Worm (Caenorhabditis elegans) whole organism, midembryonic: Measurements from ENCODE around the gene ZC204.6.
"Not testable (repeated sequence)": the region's sequence is repeated elsewhere in the genome, so short reads cannot be mapped to it uniquely, and the experiment has no call there.

Source experiments
- T22C8.4 ChIP-seq: fragments of 200-800 bp; sonication (Bioruptor generic); IDR thresholded peaks from 2 replicates; pipeline ENCODE4 v1.3.6; 2022; ENCODE audit warnings: missing genetic modification characterization, missing compliant biosample characterization
- cog-1 ChIP-seq: sonication (generic microtip); optimal IDR thresholded peaks from 2 replicates; lab custom pipeline; 2016; ENCODE audit warnings: missing genetic modification characterization, missing compliant biosample characterization
- flt-1 ChIP-seq: fragments of 200-800 bp; sonication (Bioruptor generic); IDR thresholded peaks from 2 replicates; pipeline ENCODE4 v1.3.6; 2022; ENCODE audit warnings: missing genetic modification characterization, missing compliant biosample characterization
- klf-2 ChIP-seq: fragments of 200-800 bp; sonication (Bioruptor generic); conservative IDR thresholded peaks from 2 replicates; pipeline ENCODE4 v1.3.6; 2022; ENCODE audit warnings: missing genetic modification reagents, missing genetic modification characterization, missing compliant biosample characterization
- med-1 ChIP-seq: sonication (generic microtip); optimal IDR thresholded peaks from 2 replicates; lab custom pipeline; 2017; ENCODE audit warnings: missing genetic modification characterization, mild to moderate bottlenecking, missing compliant biosample characterization, antibody characterized with exemption, missing genetic modification reagents; ENCODE audit not compliant: insufficient read depth
- ref-1 ChIP-seq: fragments of 200-800 bp; sonication (Bioruptor generic); conservative IDR thresholded peaks from 2 replicates; pipeline ENCODE4 v1.3.6; 2022; ENCODE audit warnings: missing genetic modification reagents, missing genetic modification characterization, missing compliant biosample characterization
- tab-1 ChIP-seq: fragments of 200-800 bp; sonication (Bioruptor generic); IDR thresholded peaks from 2 replicates; pipeline ENCODE4 v1.3.6; 2022; ENCODE audit warnings: missing genetic modification characterization, missing compliant biosample characterization
- ztf-23 ChIP-seq: fragments of 200-800 bp; sonication (Bioruptor generic); IDR thresholded peaks from 2 replicates; pipeline ENCODE4 v1.3.6; 2022; ENCODE audit warnings: missing genetic modification reagents, missing genetic modification characterization, missing compliant biosample characterization
- ztf-29 ChIP-seq: fragments of 200-800 bp; sonication (Bioruptor generic); IDR thresholded peaks from 2 replicates; pipeline ENCODE4 v1.3.6; 2022; ENCODE audit warnings: missing genetic modification reagents, missing genetic modification characterization, missing compliant biosample characterization

The ZC204.6 gene

ce11 chrII:1632216-1632615, 12.4 kb downstream of the ZC204.6 start, which contains the start of gene C08E3.13:
C08E3.13 (minus strand) TSS chrII:1632316.
- TF ChIP-seq T22C8.4 (GFP tag; lab: Robert Waterston, UW); ztf-29 (GFP tag; lab: Robert Waterston, UW); cog-1 (tag; lab: Kevin White, UChicago): not testable (repeated sequence)

- not testable (repeated sequence) for TF ChIP-seq ztf-29, ztf-23, tab-1 (GFP tag; lab: Robert Waterston, UW)
These were observed 16.8 kb downstream of the ZC204.6 start, which contains the start of gene C08E3.15 for ce11 chrII:1627783-1628182. C08E3.15 (minus strand) TSS chrII:1627883.

DNA sequence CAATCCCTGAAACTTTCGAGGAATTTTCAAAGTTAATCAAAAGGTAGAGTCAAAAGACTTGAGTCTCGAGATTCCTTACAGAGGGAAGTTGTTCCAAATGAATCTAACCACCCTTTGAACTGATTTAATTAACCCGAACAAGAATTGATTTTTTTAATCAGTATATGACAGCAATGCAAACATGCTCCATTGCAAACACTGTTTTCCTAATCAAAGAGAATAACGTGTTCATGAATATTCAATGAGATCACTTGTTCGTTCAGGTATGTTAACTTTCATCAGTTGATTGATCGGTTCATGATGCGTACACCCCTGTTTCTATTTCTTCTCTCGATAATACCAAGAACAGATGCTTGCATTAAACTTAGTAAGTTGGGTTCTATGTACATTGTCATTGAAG, 19.0 kb downstream of the ZC204.6 start, which contains the start of gene C08E3.14:
Gene C08E3.14, plus strand, starts transcription at position 301 of the 400 bp plus-strand sequence.
- no peak for TF ChIP-seq flt-1
- TF ChIP-seq med-1 (GFP tag; lab: Kevin White, UChicago) = no peak
- no peak for TF ChIP-seq ztf-29 (GFP tag; lab: Robert Waterston, UW)
- TF ChIP-seq ztf-23 (GFP tag; lab: Robert Waterston, UW) = no peak
- no peak for TF ChIP-seq T22C8.4 (GFP tag; lab: Robert Waterston, UW)
- TF ChIP-seq cog-1 (tag; lab: Kevin White, UChicago) = no peak
- TF ChIP-seq tab-1 (GFP tag; lab: Robert Waterston, UW) = no peak
- TF ChIP-seq klf-2 = no peak
- TF ChIP-seq ref-1 (GFP tag; lab: Robert Waterston, UW) = no peak

- TF ChIP-seq klf-2 = no peak
- TF ChIP-seq ref-1 (GFP tag; lab: Robert Waterston, UW) = no peak
- no peak for TF ChIP-seq T22C8.4 (GFP tag; lab: Robert Waterston, UW)
- TF ChIP-seq ztf-29 (GFP tag; lab: Robert Waterston, UW) = no peak
- no peak for TF ChIP-seq cog-1 (tag; lab: Kevin White, UChicago)
- no peak for TF ChIP-seq flt-1
- TF ChIP-seq ztf-23 (GFP tag; lab: Robert Waterston, UW) = no peak
- TF ChIP-seq tab-1 (GFP tag; lab: Robert Waterston, UW) = no peak
- TF ChIP-seq med-1 (GFP tag; lab: Kevin White, UChicago) = no peak
These were observed 20.1 kb downstream of the ZC204.6 start, which contains the start of gene fbxa-160 for ce11 chrII:1624572-1624971. fbxa-160 (minus strand) TSS chrII:1624672.

- TF ChIP-seq tab-1 (GFP tag; lab: Robert Waterston, UW) (no peak), med-1 (GFP tag; lab: Kevin White, UChicago) (no peak), T22C8.4 (GFP tag; lab: Robert Waterston, UW) (no peak), cog-1 (tag; lab: Kevin White, UChicago) (no peak), ztf-29 (GFP tag; lab: Robert Waterston, UW) (no peak), ztf-23 (GFP tag; lab: Robert Waterston, UW) (no peak), ref-1 (GFP tag; lab: Robert Waterston, UW) (no peak), klf-2 (no peak), flt-1 (no peak)
These were observed 22.8 kb downstream of the ZC204.6 start for ce11 chrII:1621795-1622194.

DNA sequence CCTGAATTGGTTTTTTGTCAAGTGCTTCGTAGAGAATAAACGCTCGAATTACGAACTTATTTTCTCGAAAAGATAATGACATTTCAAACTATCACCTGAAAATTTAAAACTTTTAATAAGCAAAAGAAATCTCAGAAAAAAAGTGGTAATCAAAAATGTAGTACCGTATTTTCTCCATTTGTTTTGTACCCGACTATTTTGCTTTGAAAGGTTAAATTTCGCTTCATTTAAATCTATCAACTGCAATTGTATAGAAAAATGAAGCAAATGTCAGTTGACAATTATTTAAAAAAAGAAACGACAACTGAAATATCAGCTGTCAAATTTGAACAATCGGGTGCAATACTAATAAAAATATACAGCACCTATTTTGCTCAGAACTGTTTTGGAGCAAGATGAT, 23.4 kb downstream of the ZC204.6 start, which contains the start of gene fbxa-158:
Gene fbxa-158, minus strand, starts transcription at position 101 of the 400 bp plus-strand sequence.
- TF ChIP-seq tab-1 (GFP tag; lab: Robert Waterston, UW) (no peak), cog-1 (tag; lab: Kevin White, UChicago) (no peak)

DNA sequence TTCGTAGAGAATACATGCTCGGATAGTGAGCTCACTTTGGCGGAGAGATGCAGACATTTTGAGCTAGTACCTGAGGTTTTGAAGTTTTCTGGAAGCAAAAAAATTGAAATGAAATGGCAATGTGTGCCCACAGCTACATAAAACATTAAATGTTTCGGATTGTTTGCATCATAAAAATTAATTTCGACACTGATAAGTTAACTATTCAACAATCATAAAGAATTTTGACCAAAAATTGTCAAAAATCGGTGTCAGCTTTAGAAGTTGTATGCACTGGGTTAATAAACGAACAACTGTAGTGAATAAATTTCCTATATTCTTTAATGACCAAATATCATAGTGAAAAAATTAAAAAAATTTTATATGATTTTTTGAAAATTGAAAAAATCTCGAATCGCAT, 25.7 kb downstream of the ZC204.6 start, which contains the start of gene fbxa-166:
Gene fbxa-166, minus strand, starts transcription at position 101 of the 400 bp plus-strand sequence.
- TF ChIP-seq tab-1 (GFP tag; lab: Robert Waterston, UW) (no peak), cog-1 (tag; lab: Kevin White, UChicago) (no peak), ref-1 (GFP tag; lab: Robert Waterston, UW) (no peak), flt-1 (no peak), ztf-29 (GFP tag; lab: Robert Waterston, UW) (no peak)

- no peak for TF ChIP-seq ref-1 (GFP tag; lab: Robert Waterston, UW)
- TF ChIP-seq med-1 (GFP tag; lab: Kevin White, UChicago) = no peak
- no peak for TF ChIP-seq tab-1 (GFP tag; lab: Robert Waterston, UW)
- TF ChIP-seq klf-2 = no peak
- TF ChIP-seq ztf-23 (GFP tag; lab: Robert Waterston, UW) = no peak
- TF ChIP-seq T22C8.4 (GFP tag; lab: Robert Waterston, UW) = no peak
- no peak for TF ChIP-seq ztf-29 (GFP tag; lab: Robert Waterston, UW)
- no peak for TF ChIP-seq cog-1 (tag; lab: Kevin White, UChicago)
- TF ChIP-seq flt-1 = no peak
These were observed 28.2 kb downstream of the ZC204.6 start, which contains the start of gene fbxa-165 for ce11 chrII:1616382-1616781. fbxa-165 (minus strand) TSS chrII:1616482.

DNA sequence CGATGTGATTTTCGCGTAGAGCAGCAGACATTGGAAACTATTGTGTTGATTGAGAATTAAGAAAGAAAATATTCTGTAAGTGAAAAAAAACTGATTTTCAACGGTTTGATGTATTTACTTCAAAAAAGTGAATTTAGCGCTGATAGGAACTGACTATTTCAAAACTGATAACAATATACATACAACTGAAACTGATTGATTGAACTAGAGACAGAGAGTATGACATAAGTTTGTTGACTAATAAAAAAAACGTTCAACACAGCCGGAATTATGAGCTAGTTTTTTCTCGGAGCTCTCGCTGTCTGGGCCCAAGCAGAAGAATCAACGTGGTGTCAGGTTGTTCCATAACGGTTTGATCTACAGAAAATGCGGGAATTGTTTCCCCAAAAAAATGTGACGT, 30.7 kb downstream of the ZC204.6 start, which contains the start of gene fbxa-164:
Gene fbxa-164, minus strand, starts transcription at position 101 of the 400 bp plus-strand sequence.
- TF ChIP-seq klf-2 = no peak
- no peak for TF ChIP-seq tab-1 (GFP tag; lab: Robert Waterston, UW)
- TF ChIP-seq flt-1 = no peak
- no peak for TF ChIP-seq cog-1 (tag; lab: Kevin White, UChicago)
- no peak for TF ChIP-seq ref-1 (GFP tag; lab: Robert Waterston, UW)
- no peak for TF ChIP-seq med-1 (GFP tag; lab: Kevin White, UChicago)
- TF ChIP-seq ztf-23 (GFP tag; lab: Robert Waterston, UW) = no peak

DNA sequence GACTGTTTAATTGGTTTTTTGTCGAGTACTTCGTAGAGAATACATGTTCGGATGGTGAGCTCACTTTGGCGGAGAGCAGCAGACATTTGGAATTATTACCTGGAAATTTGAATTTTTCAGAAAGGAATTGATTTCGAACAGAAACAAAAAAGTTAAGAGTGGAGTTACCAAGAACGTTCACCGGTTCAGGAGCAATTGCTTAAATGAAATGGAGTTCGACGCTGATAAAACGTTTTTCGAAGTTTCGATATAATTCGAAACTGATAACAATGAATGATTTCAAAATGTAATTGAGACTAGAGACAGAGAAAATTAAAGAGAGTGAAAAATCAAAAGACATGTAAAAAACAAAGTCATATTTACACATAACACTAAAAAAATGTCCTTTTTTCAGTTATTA, 34.0 kb downstream of the ZC204.6 start, which contains the start of gene fbxa-163:
Gene fbxa-163, minus strand, starts transcription at position 101 of the 400 bp plus-strand sequence.
- TF ChIP-seq ref-1 (GFP tag; lab: Robert Waterston, UW) (no peak), cog-1 (tag; lab: Kevin White, UChicago) (no peak), klf-2 (no peak), tab-1 (GFP tag; lab: Robert Waterston, UW) (no peak), ztf-29 (GFP tag; lab: Robert Waterston, UW) (no peak), flt-1 (no peak), T22C8.4 (GFP tag; lab: Robert Waterston, UW) (no peak), ztf-23 (GFP tag; lab: Robert Waterston, UW) (no peak), med-1 (GFP tag; lab: Kevin White, UChicago) (no peak)
